Fruit fly (Drosophila melanogaster): ENCODE data around the gene spdi.

DNA sequence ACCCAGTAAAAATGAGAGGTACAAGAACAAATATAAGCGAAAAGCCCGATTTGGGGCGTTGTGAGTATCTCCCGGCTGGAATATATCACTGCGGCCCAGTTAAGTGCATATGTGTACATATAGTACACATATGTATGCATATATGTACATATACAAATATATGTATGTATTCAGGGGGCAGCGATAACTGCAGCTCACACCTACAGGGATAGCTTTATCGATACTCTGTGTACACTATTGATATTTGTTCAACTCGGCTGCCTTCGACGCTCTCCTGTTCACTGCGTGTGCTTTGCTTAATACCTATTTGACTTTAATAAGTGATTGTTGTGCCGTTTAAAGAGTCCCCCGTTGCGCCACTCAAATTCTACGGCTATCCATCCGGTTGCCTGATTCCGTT is 38.2 kb downstream of the spdi start, which contains the start of gene vnd:
- TF ChIP-seq CG1792 (GFP tag; optimal IDR thresholded peaks at IDR 0.05), result no peak
- no peak for TF ChIP-seq Gsc (GFP tag; IDR thresholded peaks at IDR 0.05)
- TF ChIP-seq lmd (GFP tag; IDR thresholded peaks at IDR 0.05), result no peak
- no peak for TF ChIP-seq CG3838 (GFP tag; optimal IDR thresholded peaks at IDR 0.05)
- no peak for TF ChIP-seq TFAM (GFP tag; optimal IDR thresholded peaks at IDR 0.05)
